Fruit fly (Drosophila melanogaster) Kc167 (cell line): ENCODE measurements around the gene trk.

Source experiments
- Sin3A ChIP-seq: fragments of >200 bp; optimal IDR thresholded peaks from 2 replicates; lab custom pipeline; 2018; ENCODE audit warnings: missing external identifiers
- h ChIP-seq: fragments of >200 bp; optimal IDR thresholded peaks from 3 replicates; lab custom pipeline; 2018; ENCODE audit warnings: missing external identifiers
- psq ChIP-seq: fragments of >200 bp; optimal IDR thresholded peaks from 2 replicates; lab custom pipeline; 2017; ENCODE audit warnings: missing external identifiers
- ttk ChIP-seq: sonication (Bioruptor generic); optimal IDR thresholded peaks from 2 replicates; lab custom pipeline; 2017; ENCODE audit warnings: missing external identifiers

DNA sequence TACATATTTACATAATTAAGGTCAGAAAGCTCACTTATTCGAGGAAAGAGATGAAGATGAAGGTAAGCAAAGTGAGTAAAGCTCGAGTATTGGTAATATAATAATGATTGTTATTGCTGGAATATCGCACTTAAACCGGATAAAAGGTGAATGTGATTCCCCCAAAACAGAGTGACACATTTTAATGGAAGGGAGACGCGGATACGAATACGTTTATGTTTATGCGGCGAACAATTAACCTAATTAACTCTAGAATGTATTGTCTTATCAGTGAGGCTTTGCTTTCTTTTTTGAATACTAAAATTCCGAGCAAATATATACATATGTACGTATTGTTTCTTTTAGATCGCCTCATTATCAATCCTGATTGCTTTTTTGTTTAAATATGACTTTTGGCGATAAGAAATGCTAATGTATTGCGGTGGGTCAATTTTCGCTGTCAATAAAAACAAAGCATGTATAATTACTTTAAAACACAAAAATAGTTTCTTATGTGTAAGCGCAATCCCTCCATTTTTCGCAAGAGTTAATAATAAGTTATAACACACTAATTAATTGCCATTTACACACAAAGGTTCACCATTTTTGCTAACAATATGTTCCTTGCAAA, 33.5 kb upstream of the trk start:
- TF ChIP-seq Sin3A (lab: Kevin White, UChicago) (no peak), psq (no peak), h (no peak), ttk (lab: Kevin White, UChicago) (no peak)
